Worm (Caenorhabditis elegans): Measurements from ENCODE around the gene pqn-92.

Gene pqn-92

DNA sequence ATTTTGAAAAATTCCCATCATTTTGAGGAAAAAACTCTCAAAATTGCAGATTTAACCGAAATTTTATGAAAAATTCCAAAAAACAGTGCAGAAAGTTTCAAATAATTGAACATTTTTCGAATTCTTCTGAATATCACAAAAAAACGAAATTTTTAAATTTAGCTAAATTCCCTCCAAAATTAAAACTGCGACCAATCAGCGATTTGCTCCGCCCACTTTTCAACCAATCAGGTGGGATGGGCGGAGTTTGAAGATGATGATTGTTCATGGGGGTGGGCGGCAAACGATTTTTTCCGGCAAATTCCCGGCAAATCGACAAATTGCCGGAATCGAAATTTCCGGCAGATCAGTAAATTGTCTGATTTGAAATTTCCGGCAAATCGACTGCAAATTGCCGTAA is 26.7 kb downstream of the pqn-92 start:
- TF ChIP-seq flt-1 (GFP tag; IDR thresholded peaks at IDR 0.05), result no peak

DNA sequence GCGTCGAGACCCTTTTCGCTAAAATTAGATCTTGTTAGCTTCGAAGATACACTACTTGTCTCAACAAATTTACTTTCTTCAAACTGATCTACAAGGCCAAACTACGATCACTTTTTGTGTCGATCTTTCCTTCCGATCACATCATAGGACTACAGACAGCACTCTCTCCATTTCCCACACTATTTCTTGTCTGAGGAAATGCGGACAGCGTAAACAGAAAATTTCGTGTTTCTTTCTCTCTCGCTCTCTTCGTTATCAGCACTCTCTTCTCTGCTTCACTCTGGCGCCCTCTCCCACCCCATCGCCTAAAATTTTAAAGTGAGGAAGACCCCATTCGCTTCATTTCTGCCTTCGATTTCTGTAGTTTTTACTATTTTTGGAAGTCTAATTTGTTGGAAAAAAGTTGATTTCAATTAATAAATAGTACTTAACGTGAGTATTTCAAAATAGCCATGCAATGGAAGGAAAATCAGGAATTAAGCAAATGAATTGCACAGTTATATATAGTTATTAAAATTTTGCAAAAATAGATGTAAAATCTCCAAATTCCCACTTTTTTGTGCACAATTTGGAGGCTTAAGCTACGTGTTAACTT is 27.9 kb downstream of the pqn-92 start:
- TF ChIP-seq T22C8.4 (GFP tag; IDR thresholded peaks at IDR 0.05) (no peak), ztf-29 (GFP tag; IDR thresholded peaks at IDR 0.05) (no peak; the same call in 1 of the 2 replicates), ref-1 (GFP tag; conservative IDR thresholded peaks at IDR 0.05) (no peak), cog-1 (tag; optimal IDR thresholded peaks at IDR 0.05) (no peak), tab-1 (GFP tag; IDR thresholded peaks at IDR 0.05) (no peak), flt-1 (GFP tag; IDR thresholded peaks at IDR 0.05) (no peak), ztf-23 (GFP tag; IDR thresholded peaks at IDR 0.05) (no peak), med-1 (GFP tag; optimal IDR thresholded peaks at IDR 0.05; ENCODE audit: insufficient read depth) (no peak), klf-2 (GFP tag; conservative IDR thresholded peaks at IDR 0.05) (no peak)

DNA sequence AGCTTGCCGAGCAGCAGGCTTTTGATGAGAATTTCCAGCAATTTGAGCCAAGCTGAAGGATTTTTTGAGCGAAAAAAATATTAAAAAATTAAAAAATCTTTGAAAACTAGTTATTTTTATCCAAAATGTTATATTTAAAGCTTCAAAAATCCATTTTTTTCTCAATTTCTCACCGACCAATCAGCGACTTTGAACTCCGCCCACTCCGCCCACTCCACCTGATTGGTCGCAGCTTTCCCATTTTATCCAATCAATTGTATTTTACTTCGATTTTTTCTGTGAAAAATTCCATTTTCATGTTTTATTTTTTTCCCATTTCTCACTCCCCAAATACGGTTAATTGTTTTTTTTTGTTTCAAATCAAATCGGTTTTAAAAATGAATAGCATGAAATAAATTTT is 37.4 kb downstream of the pqn-92 start:
- TF ChIP-seq cog-1 (tag; optimal IDR thresholded peaks at IDR 0.05) (no peak), med-1 (GFP tag; optimal IDR thresholded peaks at IDR 0.05; ENCODE audit: insufficient read depth) (no peak), T22C8.4 (GFP tag; IDR thresholded peaks at IDR 0.05) (no peak), tab-1 (GFP tag; IDR thresholded peaks at IDR 0.05) (no peak), ref-1 (GFP tag; conservative IDR thresholded peaks at IDR 0.05) (no peak), ztf-23 (GFP tag; IDR thresholded peaks at IDR 0.05) (no peak), ztf-29 (GFP tag; IDR thresholded peaks at IDR 0.05) (no peak), flt-1 (GFP tag; IDR thresholded peaks at IDR 0.05) (no peak), klf-2 (GFP tag; conservative IDR thresholded peaks at IDR 0.05) (no peak)

DNA sequence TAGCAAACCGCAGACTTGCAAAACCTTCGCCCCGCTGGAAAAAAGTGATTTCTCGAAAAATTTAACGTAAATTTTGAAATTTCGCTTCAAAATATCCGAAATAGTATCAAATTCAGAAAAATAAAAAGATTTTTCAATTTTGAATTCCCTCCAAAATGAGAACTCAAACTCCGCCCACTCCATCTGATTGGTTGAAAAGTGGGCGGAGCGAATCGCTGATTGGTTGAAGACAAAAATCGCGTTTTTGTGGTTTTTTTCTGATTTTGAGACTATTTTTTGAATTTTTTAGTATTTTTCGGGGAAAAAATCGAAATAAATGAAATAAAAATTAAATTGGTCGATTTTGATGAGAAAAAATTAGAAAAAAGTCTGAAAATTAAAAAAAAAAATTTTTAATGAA is 41.4 kb downstream of the pqn-92 start:
- TF ChIP-seq klf-2 (GFP tag; conservative IDR thresholded peaks at IDR 0.05) (no peak), cog-1 (tag; optimal IDR thresholded peaks at IDR 0.05) (no peak), ztf-23 (GFP tag; IDR thresholded peaks at IDR 0.05) (no peak), ref-1 (GFP tag; conservative IDR thresholded peaks at IDR 0.05) (no peak), ztf-29 (GFP tag; IDR thresholded peaks at IDR 0.05) (no peak), med-1 (GFP tag; optimal IDR thresholded peaks at IDR 0.05; ENCODE audit: insufficient read depth) (no peak), T22C8.4 (GFP tag; IDR thresholded peaks at IDR 0.05) (no peak), flt-1 (GFP tag; IDR thresholded peaks at IDR 0.05) (no peak), tab-1 (GFP tag; IDR thresholded peaks at IDR 0.05) (no peak)

DNA sequence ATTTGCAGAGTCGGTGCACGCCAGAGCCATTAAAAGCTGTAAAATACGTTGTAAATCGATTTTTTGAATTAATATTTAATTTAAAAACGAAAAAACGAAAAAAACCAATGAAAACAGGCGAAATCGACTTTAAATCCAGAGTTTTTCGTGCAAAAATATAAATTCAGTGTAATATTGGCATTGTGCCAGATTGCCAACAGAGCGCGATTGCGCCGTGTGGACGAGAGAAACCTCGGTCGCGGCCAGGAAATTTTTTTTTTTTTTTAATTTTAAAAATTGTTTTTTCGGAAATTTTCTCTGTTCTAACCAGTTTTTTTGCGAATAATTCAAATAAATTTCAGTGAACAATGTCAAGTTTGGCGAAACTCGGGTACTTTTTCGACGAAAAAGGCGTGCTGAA is 43.7 kb downstream of the pqn-92 start, which contains the start of the genes pph-4.1 and Y75B8A.31:
TSS of gene pph-4.1 (minus strand) at position 36 of the 400 bp plus-strand sequence.
TSS of gene Y75B8A.31 (plus strand) at position 342 of the 400 bp plus-strand sequence.
- TF ChIP-seq ztf-23 (GFP tag; IDR thresholded peaks at IDR 0.05) (peak; percentile 69; the same call in 1 of the 2 replicates), ref-1 (GFP tag; conservative IDR thresholded peaks at IDR 0.05) (no peak), ztf-29 (GFP tag; IDR thresholded peaks at IDR 0.05) (no peak), flt-1 (GFP tag; IDR thresholded peaks at IDR 0.05) (peak; percentile 76; the same call in 1 of the 2 replicates), klf-2 (GFP tag; conservative IDR thresholded peaks at IDR 0.05) (0 out of 2 replicates have a peak, but pooled peaks have one; percentile 55), cog-1 (tag; optimal IDR thresholded peaks at IDR 0.05) (peak; percentile 54)

DNA sequence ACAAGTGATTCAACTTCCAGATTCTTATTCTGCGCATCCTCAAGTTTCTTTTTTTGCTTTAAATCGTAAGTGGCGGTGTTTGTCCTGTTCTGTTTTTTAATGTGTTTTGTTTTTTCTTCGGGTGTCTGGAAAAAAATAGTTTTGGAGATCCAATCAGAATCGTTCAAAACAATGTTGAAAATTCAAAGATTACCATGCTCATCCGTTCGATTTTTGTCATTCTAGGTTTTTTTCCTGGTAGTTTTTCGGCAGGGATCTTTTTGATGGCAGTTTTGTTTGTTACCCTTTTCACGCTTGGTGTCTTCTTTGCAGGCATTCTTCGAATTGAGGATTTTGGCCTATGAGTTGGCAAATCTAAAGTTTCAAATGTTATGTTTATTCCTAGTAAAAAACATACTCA is 49.0 kb downstream of the pqn-92 start:
- no peak for TF ChIP-seq T22C8.4 (GFP tag; IDR thresholded peaks at IDR 0.05)
- TF ChIP-seq med-1 (GFP tag; optimal IDR thresholded peaks at IDR 0.05; ENCODE audit: insufficient read depth), result no peak
- TF ChIP-seq ztf-29 (GFP tag; IDR thresholded peaks at IDR 0.05), result no peak
- TF ChIP-seq ztf-23 (GFP tag; IDR thresholded peaks at IDR 0.05), result no peak
- no peak for TF ChIP-seq ref-1 (GFP tag; conservative IDR thresholded peaks at IDR 0.05)
- no peak for TF ChIP-seq klf-2 (GFP tag; conservative IDR thresholded peaks at IDR 0.05)
- no peak for TF ChIP-seq tab-1 (GFP tag; IDR thresholded peaks at IDR 0.05)
- TF ChIP-seq flt-1 (GFP tag; IDR thresholded peaks at IDR 0.05), result no peak
- no peak for TF ChIP-seq cog-1 (tag; optimal IDR thresholded peaks at IDR 0.05)

DNA sequence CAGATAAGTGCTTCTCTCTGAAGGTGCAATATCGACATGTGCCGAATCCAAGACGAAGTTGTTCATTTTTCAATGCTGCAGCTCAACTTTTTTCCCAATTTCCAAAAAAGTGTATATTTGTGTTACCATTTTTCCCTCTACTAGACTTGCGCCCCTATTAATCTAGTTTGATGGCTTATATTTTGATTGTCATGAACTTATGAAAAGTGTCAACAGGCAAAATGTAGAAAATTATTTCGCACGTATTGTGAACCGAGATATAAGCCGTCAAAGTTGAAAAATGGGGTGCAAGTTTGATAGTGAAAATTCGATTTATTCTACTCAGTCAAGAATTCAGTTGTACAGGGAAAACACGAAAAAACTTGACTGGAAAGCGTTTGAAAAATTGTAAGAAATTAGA is 50.9 kb downstream of the pqn-92 start, which contains the start of gene Y75B8A.32:
TSS of gene Y75B8A.32 (minus strand) at position 101 of the 400 bp plus-strand sequence.
- TF ChIP-seq T22C8.4 (GFP tag; IDR thresholded peaks at IDR 0.05) (no peak), ztf-29 (GFP tag; IDR thresholded peaks at IDR 0.05) (no peak), cog-1 (tag; optimal IDR thresholded peaks at IDR 0.05) (no peak), tab-1 (GFP tag; IDR thresholded peaks at IDR 0.05) (no peak), ztf-23 (GFP tag; IDR thresholded peaks at IDR 0.05) (no peak), klf-2 (GFP tag; conservative IDR thresholded peaks at IDR 0.05) (no peak), flt-1 (GFP tag; IDR thresholded peaks at IDR 0.05) (no peak), ref-1 (GFP tag; conservative IDR thresholded peaks at IDR 0.05) (no peak), med-1 (GFP tag; optimal IDR thresholded peaks at IDR 0.05; ENCODE audit: insufficient read depth) (no peak)

DNA sequence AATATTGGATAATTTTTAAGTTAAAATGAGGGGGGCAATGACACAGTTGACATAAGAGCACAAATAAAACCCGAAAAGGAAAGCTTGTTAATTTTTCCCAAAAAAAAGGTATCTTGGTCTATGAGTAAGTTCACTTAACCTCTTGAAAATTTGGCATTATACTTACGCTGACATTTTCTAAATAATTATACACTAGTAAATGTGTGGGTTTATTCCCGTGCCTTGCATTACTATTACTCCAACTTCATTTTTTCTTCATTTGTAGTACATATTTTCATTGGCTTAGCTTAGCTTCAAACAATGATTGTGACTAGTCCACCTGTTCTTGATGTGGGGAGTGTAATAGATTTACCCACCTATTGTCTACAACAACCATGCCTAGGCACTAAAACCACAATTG is 51.7 kb downstream of the pqn-92 start, which contains the start of gene Y75B8A.34:
TSS of gene Y75B8A.34 (plus strand) at position 301 of the 400 bp plus-strand sequence.
- TF ChIP-seq ztf-23 (GFP tag; IDR thresholded peaks at IDR 0.05), result no peak
- no peak for TF ChIP-seq T22C8.4 (GFP tag; IDR thresholded peaks at IDR 0.05)

All from whole organism, midembryonic.